Fruit fly (Drosophila melanogaster) whole organism, prepupa: ENCODE measurements around the gene Ctns.

Source experiments
- CG10669 ChIP-seq: fragments of 200-800 bp; sonication (Bioruptor generic); optimal IDR thresholded peaks from 3 replicates; lab custom pipeline; 2018; ENCODE audit warnings: missing biosample characterization, mild to moderate bottlenecking, missing genetic modification characterization, moderate library complexity
- CG11294 ChIP-seq: fragments of 200-800 bp; sonication (Bioruptor generic); IDR thresholded peaks from 2 replicates; pipeline ENCODE4 v1.3.6; 2022; ENCODE audit warnings: missing biosample characterization, missing genetic modification characterization
- CG11902 ChIP-seq: fragments of 200-800 bp; sonication (Bioruptor generic); optimal IDR thresholded peaks from 3 replicates; lab custom pipeline; 2016; ENCODE audit warnings: missing biosample characterization, missing genetic modification characterization
- CG15336 ChIP-seq: fragments of 200-800 bp; sonication (Bioruptor generic); IDR thresholded peaks from 2 replicates; pipeline ENCODE4 v1.3.6; 2022; ENCODE audit warnings: missing biosample characterization, missing genetic modification characterization
- CG1621 ChIP-seq: fragments of 200-800 bp; sonication (Bioruptor generic); optimal IDR thresholded peaks from 3 replicates; lab custom pipeline; 2018; ENCODE audit warnings: missing biosample characterization, mild to moderate bottlenecking, missing genetic modification characterization
- CG32006 ChIP-seq: fragments of 200-800 bp; sonication (Bioruptor generic); optimal IDR thresholded peaks from 3 replicates; lab custom pipeline; 2017; ENCODE audit warnings: missing biosample characterization, mild to moderate bottlenecking, missing genetic modification characterization
- CG3919 ChIP-seq: fragments of 200-800 bp; sonication (Bioruptor generic); optimal IDR thresholded peaks from 3 replicates; lab custom pipeline; 2016; ENCODE audit warnings: missing biosample characterization, missing genetic modification characterization
- CG6163 ChIP-seq: fragments of 200-800 bp; sonication (Bioruptor generic); IDR thresholded peaks from 3 replicates; pipeline ENCODE4 v1.3.6; 2022; ENCODE audit warnings: missing biosample characterization, missing genetic modification characterization
- CG6276 ChIP-seq: fragments of 200-800 bp; sonication (Bioruptor generic); optimal IDR thresholded peaks from 2 replicates; lab custom pipeline; 2017; ENCODE audit warnings: missing biosample characterization, mild to moderate bottlenecking, missing genetic modification characterization
- CG7368 ChIP-seq: fragments of 200-800 bp; sonication (Bioruptor generic); optimal IDR thresholded peaks from 3 replicates; lab custom pipeline; 2016; ENCODE audit warnings: missing biosample characterization, missing genetic modification characterization
- CG8119 ChIP-seq: fragments of 200-800 bp; sonication (Bioruptor generic); IDR thresholded peaks from 3 replicates; pipeline ENCODE4 v1.3.6; 2022; ENCODE audit warnings: missing biosample characterization, missing genetic modification characterization
- CG8319 ChIP-seq: fragments of 200-800 bp; sonication (Bioruptor generic); optimal IDR thresholded peaks from 3 replicates; lab custom pipeline; 2016; ENCODE audit warnings: missing biosample characterization, missing genetic modification characterization
- Eip75B ChIP-seq: fragments of 200-800 bp; sonication (Bioruptor generic); optimal IDR thresholded peaks from 3 replicates; lab custom pipeline; 2016; ENCODE audit warnings: missing biosample characterization, missing genetic modification characterization
- Eip78C ChIP-seq: fragments of 200-800 bp; sonication (Bioruptor generic); peaks from one replicate; lab custom pipeline; 2016; ENCODE audit warnings: missing biosample characterization, missing genetic modification characterization
- Eip93F ChIP-seq: fragments of 200-800 bp; sonication (Bioruptor generic); optimal IDR thresholded peaks from 2 replicates; lab custom pipeline; 2016; ENCODE audit warnings: missing biosample characterization, mild to moderate bottlenecking, missing genetic modification characterization
- Ets21C ChIP-seq: fragments of 200-800 bp; sonication (Bioruptor generic); optimal IDR thresholded peaks from 3 replicates; lab custom pipeline; 2016; ENCODE audit warnings: missing biosample characterization, missing genetic modification characterization
- Ets96B ChIP-seq: fragments of 200-800 bp; optimal IDR thresholded peaks from 2 replicates; lab custom pipeline; 2019; ENCODE audit warnings: missing biosample characterization, mild to moderate bottlenecking, missing genetic modification characterization, moderate library complexity
- Gug ChIP-seq: fragments of 200-800 bp; sonication (Bioruptor generic); IDR thresholded peaks from 2 replicates; pipeline ENCODE4 v1.3.6; 2022; ENCODE audit warnings: missing biosample characterization, missing genetic modification characterization
- Hr4 ChIP-seq: fragments of 200-800 bp; sonication (Bioruptor generic); optimal IDR thresholded peaks from 3 replicates; lab custom pipeline; 2016; ENCODE audit warnings: missing biosample characterization, missing genetic modification characterization
- Lpt ChIP-seq: fragments of 200-800 bp; sonication (Bioruptor generic); optimal IDR thresholded peaks from 3 replicates; lab custom pipeline; 2016; ENCODE audit warnings: missing biosample characterization, missing genetic modification characterization
- OdsH ChIP-seq: fragments of 200-800 bp; sonication (Bioruptor generic); optimal IDR thresholded peaks from 3 replicates; lab custom pipeline; 2016; ENCODE audit warnings: missing biosample characterization, missing genetic modification characterization
- Sox102F ChIP-seq: fragments of 200-800 bp; sonication (Bioruptor generic); optimal IDR thresholded peaks from 2 replicates; lab custom pipeline; 2016; ENCODE audit warnings: missing biosample characterization, mild to moderate bottlenecking, missing genetic modification characterization
- Sox14 ChIP-seq: fragments of 200-800 bp; sonication (Bioruptor generic); optimal IDR thresholded peaks from 3 replicates; lab custom pipeline; 2016; ENCODE audit warnings: missing biosample characterization, missing genetic modification characterization
- achi ChIP-seq: fragments of 200-800 bp; sonication (Bioruptor generic); optimal IDR thresholded peaks from 3 replicates; lab custom pipeline; 2016; ENCODE audit warnings: missing biosample characterization, missing genetic modification characterization
- acj6 ChIP-seq: fragments of 200-800 bp; sonication (Bioruptor generic); optimal IDR thresholded peaks from 3 replicates; lab custom pipeline; 2016; ENCODE audit warnings: missing biosample characterization, missing genetic modification characterization
- eg ChIP-seq: fragments of 200-800 bp; sonication (Bioruptor generic); IDR thresholded peaks from 3 replicates; pipeline ENCODE4 v1.3.6; 2022; ENCODE audit warnings: missing biosample characterization, missing genetic modification characterization
- lz ChIP-seq: fragments of 200-800 bp; sonication (Bioruptor generic); optimal IDR thresholded peaks from 3 replicates; lab custom pipeline; 2016; ENCODE audit warnings: missing biosample characterization, missing genetic modification characterization
- salr ChIP-seq, 2 experiments: fragments of 200-800 bp; sonication (Bioruptor generic); optimal IDR thresholded peaks; 3 replicates each; lab custom pipeline; 2016 to 2018; ENCODE audit warnings: missing biosample characterization in 2 of 2, missing genetic modification characterization in 2 of 2, mild to moderate bottlenecking in 1 of 2
- spab ChIP-seq: fragments of 200-800 bp; sonication (Bioruptor generic); optimal IDR thresholded peaks from 2 replicates; lab custom pipeline; 2017; ENCODE audit warnings: missing biosample characterization, mild to moderate bottlenecking, missing genetic modification characterization, missing genetic modification reagents
- svp ChIP-seq: fragments of 200-800 bp; sonication (Bioruptor generic); peaks from one replicate; lab custom pipeline; 2016; ENCODE audit warnings: missing biosample characterization, missing genetic modification characterization

Gene Ctns

DNA sequence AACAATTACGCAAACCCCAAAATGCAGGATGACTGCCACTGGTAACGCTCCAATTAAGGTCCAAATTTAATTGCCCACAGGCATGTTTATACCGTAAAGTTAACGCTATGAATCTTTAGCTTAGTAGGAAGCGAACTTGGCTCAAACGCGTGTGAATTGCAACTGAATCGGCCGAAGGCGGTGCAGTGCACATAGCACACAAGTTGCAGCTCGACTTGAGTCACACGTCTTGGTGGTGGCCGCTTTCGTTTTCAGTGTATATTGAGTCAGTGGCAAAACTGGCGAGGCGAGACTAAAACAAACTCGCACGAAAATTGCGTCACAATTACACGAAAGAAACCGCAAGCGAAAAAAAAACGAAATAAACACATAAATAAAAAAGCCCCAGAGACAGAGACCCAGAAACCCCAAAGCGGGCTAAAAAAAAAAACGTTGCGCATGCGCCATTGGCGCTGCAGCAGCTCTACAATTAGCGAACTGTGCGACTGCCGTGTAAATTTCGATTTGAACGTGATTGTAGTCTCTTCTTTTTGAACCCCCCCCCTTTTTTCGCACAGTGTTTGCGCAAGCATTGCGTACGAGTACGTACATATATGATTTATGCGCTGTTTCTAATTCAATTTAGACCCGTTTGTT is 49.2 kb downstream of the Ctns start:
- TF ChIP-seq CG6276 (GFP tag; lab: Kevin White, UChicago) (peak; percentile 46), Eip93F (no peak), Eip75B (GFP tag; lab: Kevin White, UChicago) (no peak), salr (GFP tag; optimal IDR thresholded peaks at IDR 0.05; lab: Kevin White, UChicago) (peak in 1 of 2 experiments; percentile 14), spab (GFP tag; lab: Kevin White, UChicago) (no peak), CG6163 (GFP tag; lab: Robert Waterston, UW) (peak; percentile 78), Sox14 (GFP tag; lab: Kevin White, UChicago) (no peak), Lpt (GFP tag; lab: Kevin White, UChicago) (peak; percentile 43), CG11902 (GFP tag; lab: Kevin White, UChicago) (no peak), OdsH (GFP tag; lab: Kevin White, UChicago) (peak; percentile 35), acj6 (GFP tag; lab: Kevin White, UChicago) (no peak), Gug (GFP tag; lab: Robert Waterston, UW) (peak; percentile 49; the same call in 1 of the 2 replicates), svp (GFP tag; lab: Kevin White, UChicago) (no peak), Ets96B (tag; lab: Kevin White, UChicago) (no peak), lz (GFP tag; lab: Kevin White, UChicago) (no peak), achi (GFP tag; lab: Kevin White, UChicago) (peak; percentile 17), Ets21C (GFP tag; lab: Kevin White, UChicago) (no peak), CG8319 (no peak), CG32006 (peak; percentile 57), CG10669 (GFP tag; lab: Kevin White, UChicago) (no peak), Eip78C (GFP tag; lab: Kevin White, UChicago) (peak; percentile 56), eg (peak; percentile 79), CG15336 (GFP tag; lab: Robert Waterston, UW) (no peak; the same call in 1 of the 2 replicates), CG1621 (tag; lab: Kevin White, UChicago) (no peak), CG8119 (peak; percentile 82), Hr4 (GFP tag; lab: Kevin White, UChicago) (peak; percentile 40), CG7368 (no peak), CG3919 (GFP tag; lab: Kevin White, UChicago) (no peak), CG11294 (GFP tag; lab: Robert Waterston, UW) (peak; percentile 37), Sox102F (GFP tag; lab: Kevin White, UChicago) (no peak)
